Fruit fly (Drosophila melanogaster): ENCODE data around the gene Eaf6.

Gene Eaf6

dm6 chr3L:5634188-5634894, 26.2 kb upstream of the Eaf6 start (continued):
- no peak for TF ChIP-seq crp (GFP tag; optimal IDR thresholded peaks at IDR 0.05)
- no peak for TF ChIP-seq CG1647 (GFP tag; optimal IDR thresholded peaks at IDR 0.05)
- peak; percentile 87 for TF ChIP-seq Ets65A (GFP tag)
- no peak for TF ChIP-seq CG18599 (GFP tag; optimal IDR thresholded peaks at IDR 0.05)
- TF ChIP-seq CG6765 (GFP tag; optimal IDR thresholded peaks at IDR 0.05) = no peak
- no peak for TF ChIP-seq bowl (GFP tag; IDR thresholded peaks at IDR 0.05)
- TF ChIP-seq CG3995 (GFP tag; optimal IDR thresholded peaks at IDR 0.05) = no peak
- TF ChIP-seq Lim3 (GFP tag; IDR thresholded peaks at IDR 0.05) = no peak
- no peak for TF ChIP-seq grau (tag; optimal IDR thresholded peaks at IDR 0.05)
- TF ChIP-seq CG16813 (GFP tag; IDR thresholded peaks at IDR 0.05; ENCODE audit: partially characterized antibody) = no peak; the same call in 2 of the 3 replicates
- no peak for TF ChIP-seq Dip2 (GFP tag; IDR thresholded peaks at IDR 0.05)
- no peak for TF ChIP-seq Hmr (GFP tag; optimal IDR thresholded peaks at IDR 0.05)
- no peak for TF ChIP-seq MTF-1 (GFP tag; optimal IDR thresholded peaks at IDR 0.05; ENCODE audit: borderline replicate concordance)
- no peak for TF ChIP-seq CG17359 (tag; optimal IDR thresholded peaks at IDR 0.05)
- TF ChIP-seq CG18262 (tag; optimal IDR thresholded peaks at IDR 0.05) = peak; percentile 19
- no peak for TF ChIP-seq CG9437 (GFP tag; optimal IDR thresholded peaks at IDR 0.05)
- TF ChIP-seq CG7987 (GFP tag; optimal IDR thresholded peaks at IDR 0.05) = no peak
- no peak for TF ChIP-seq sim (GFP tag; IDR thresholded peaks at IDR 0.05)
- no peak for TF ChIP-seq Camta (GFP tag; optimal IDR thresholded peaks at IDR 0.05)
- no peak for TF ChIP-seq Dp (GFP tag; optimal IDR thresholded peaks at IDR 0.05)
- no peak for TF ChIP-seq ERR (GFP tag; optimal IDR thresholded peaks at IDR 0.05)
- TF ChIP-seq twi (tag; optimal IDR thresholded peaks at IDR 0.05) = no peak
- no peak for TF ChIP-seq fru (optimal IDR thresholded peaks at IDR 0.05)
- no peak for TF ChIP-seq Atf-2 (GFP tag; optimal IDR thresholded peaks at IDR 0.05)
- TF ChIP-seq ken (GFP tag; IDR thresholded peaks at IDR 0.05) = no peak
- no peak for TF ChIP-seq slou (GFP tag; optimal IDR thresholded peaks at IDR 0.05)
- peak; percentile 22 for TF ChIP-seq dmrt11E (tag; optimal IDR thresholded peaks at IDR 0.05)
- no peak for TF ChIP-seq mam (GFP tag; optimal IDR thresholded peaks at IDR 0.05)
- no peak for TF ChIP-seq zfh1 (GFP tag; IDR thresholded peaks at IDR 0.05)
- TF ChIP-seq Poxn (GFP tag; IDR thresholded peaks at IDR 0.05) = no peak
- TF ChIP-seq Opbp (GFP tag; IDR thresholded peaks at IDR 0.05; ENCODE audit: partially characterized antibody) = no peak
- no peak for TF ChIP-seq CG10274 (GFP tag; optimal IDR thresholded peaks at IDR 0.05)
- TF ChIP-seq psq (GFP tag; optimal IDR thresholded peaks at IDR 0.05) = no peak
- no peak for TF ChIP-seq crc (GFP tag; optimal IDR thresholded peaks at IDR 0.05)
- peak; percentile 58 for TF ChIP-seq Blimp-1 (GFP tag; optimal IDR thresholded peaks at IDR 0.05)
- TF ChIP-seq ttk (GFP tag; IDR thresholded peaks at IDR 0.05) = no peak
- no peak for TF ChIP-seq dan (GFP tag; IDR thresholded peaks at IDR 0.05)
- no peak for TF ChIP-seq her (GFP tag; optimal IDR thresholded peaks at IDR 0.05)
- TF ChIP-seq Sin3A (optimal IDR thresholded peaks at IDR 0.05) = no peak
- no peak for TF ChIP-seq PHDP (tag; optimal IDR thresholded peaks at IDR 0.05)
- TF ChIP-seq CG10543 (GFP tag; optimal IDR thresholded peaks at IDR 0.05) = no peak
- no peak for TF ChIP-seq croc (GFP tag; conservative IDR thresholded peaks at IDR 0.05)
- TF ChIP-seq CG18476 (GFP tag; optimal IDR thresholded peaks at IDR 0.05) = no peak
- TF ChIP-seq ato (GFP tag; IDR thresholded peaks at IDR 0.05; ENCODE audit: partially characterized antibody) = no peak
- TF ChIP-seq CG12299 (tag; optimal IDR thresholded peaks at IDR 0.05) = no peak
- no peak for TF ChIP-seq CG14014 (GFP tag; IDR thresholded peaks at IDR 0.05)
- TF ChIP-seq nmo (GFP tag; optimal IDR thresholded peaks at IDR 0.05) = no peak
- peak; percentile 12 for TF ChIP-seq jing (GFP tag; optimal IDR thresholded peaks at IDR 0.05)
- TF ChIP-seq fd96Cb (tag; optimal IDR thresholded peaks at IDR 0.05) = no peak
- no peak for TF ChIP-seq gcm2 (GFP tag; optimal IDR thresholded peaks at IDR 0.05)
- no peak for TF ChIP-seq CG9609 (GFP tag; optimal IDR thresholded peaks at IDR 0.05)
